Fruit fly (Drosophila melanogaster) whole organism, embryonic: ENCODE measurements around the gene CG10477.

Experiments used
- CG10321 ChIP-seq: fragments of 200-800 bp; sonication (Bioruptor generic); IDR thresholded peaks from 2 replicates; pipeline ENCODE4 v1.3.6; 2022; ENCODE audit warnings: missing biosample characterization, missing genetic modification characterization
- CG10366 ChIP-seq: fragments of 200-800 bp; sonication (Bioruptor generic); IDR thresholded peaks from 2 replicates; pipeline ENCODE4 v1.3.6; 2022; ENCODE audit warnings: missing biosample characterization, missing genetic modification characterization
- CG10431 ChIP-seq: fragments of 200-800 bp; sonication (Bioruptor generic); optimal IDR thresholded peaks from 3 replicates; lab custom pipeline; 2018; ENCODE audit warnings: missing biosample characterization, mild to moderate bottlenecking, missing genetic modification characterization
- CG10979 ChIP-seq: fragments of 200-800 bp; sonication (Bioruptor generic); optimal IDR thresholded peaks from 2 replicates; lab custom pipeline; 2018; ENCODE audit warnings: missing biosample characterization, mild to moderate bottlenecking, missing genetic modification characterization, moderate library complexity
- CG11247 ChIP-seq: fragments of 200-800 bp; sonication (Bioruptor generic); IDR thresholded peaks from 2 replicates; pipeline ENCODE4 v1.3.6; 2022; ENCODE audit warnings: missing biosample characterization, missing genetic modification characterization
- CG1233 ChIP-seq: fragments of 200-800 bp; sonication (Bioruptor generic); optimal IDR thresholded peaks from 4 replicates; lab custom pipeline; 2018; ENCODE audit warnings: missing biosample characterization, mild to moderate bottlenecking, missing genetic modification characterization
- CG13296 ChIP-seq: fragments of 200-800 bp; sonication (Bioruptor generic); optimal IDR thresholded peaks from 3 replicates; lab custom pipeline; 2018; ENCODE audit warnings: missing biosample characterization, mild to moderate bottlenecking, missing genetic modification characterization
- CG15479 ChIP-seq: fragments of 200-800 bp; sonication (Bioruptor generic); optimal IDR thresholded peaks from 3 replicates; lab custom pipeline; 2019; ENCODE audit warnings: missing biosample characterization, mild to moderate bottlenecking, missing genetic modification characterization, moderate library complexity
- CG1602 ChIP-seq: fragments of 200-800 bp; sonication (Bioruptor generic); optimal IDR thresholded peaks from 3 replicates; lab custom pipeline; 2016; ENCODE audit warnings: missing biosample characterization, missing genetic modification characterization
- CG16813 ChIP-seq: fragments of 200-800 bp; sonication (Bioruptor generic); IDR thresholded peaks from 3 replicates; pipeline ENCODE4 v1.3.6; 2022; ENCODE audit warnings: missing biosample characterization, missing genetic modification characterization; ENCODE audit not compliant: partially characterized antibody
- CG17385 ChIP-seq: fragments of 200-800 bp; sonication (Bioruptor generic); optimal IDR thresholded peaks from 3 replicates; lab custom pipeline; 2018; ENCODE audit warnings: missing biosample characterization, mild to moderate bottlenecking, missing genetic modification characterization
- CG18262 ChIP-seq: fragments of 200-800 bp; optimal IDR thresholded peaks from 3 replicates; lab custom pipeline; 2019; ENCODE audit warnings: missing biosample characterization, mild to moderate bottlenecking, missing genetic modification characterization, moderate library complexity
- CG30020 ChIP-seq: fragments of 200-800 bp; optimal IDR thresholded peaks from 2 replicates; lab custom pipeline; 2019; ENCODE audit warnings: missing biosample characterization, mild to moderate bottlenecking, missing genetic modification characterization, moderate library complexity
- CG4730 ChIP-seq: fragments of 200-800 bp; sonication (Bioruptor generic); IDR thresholded peaks from 2 replicates; pipeline ENCODE4 v1.3.6; 2022; ENCODE audit warnings: missing biosample characterization, missing genetic modification characterization
- CG4820 ChIP-seq: fragments of 200-800 bp; sonication (Bioruptor generic); optimal IDR thresholded peaks from 3 replicates; lab custom pipeline; 2016; ENCODE audit warnings: missing biosample characterization, missing genetic modification characterization
- CG7271 ChIP-seq: fragments of 200-800 bp; sonication (Bioruptor generic); optimal IDR thresholded peaks from 2 replicates; lab custom pipeline; 2018; ENCODE audit warnings: missing biosample characterization, mild to moderate bottlenecking, missing genetic modification characterization, moderate library complexity
- CG7556 ChIP-seq: fragments of 200-800 bp; sonication (Bioruptor generic); optimal IDR thresholded peaks from 2 replicates; lab custom pipeline; 2017; ENCODE audit warnings: missing biosample characterization, mild to moderate bottlenecking, missing genetic modification characterization
- CG8765 ChIP-seq: fragments of 200-800 bp; sonication (Bioruptor generic); IDR thresholded peaks from 2 replicates; pipeline ENCODE4 v1.3.6; 2022; ENCODE audit warnings: missing biosample characterization, missing genetic modification characterization
- CG9727 ChIP-seq: fragments of 200-800 bp; sonication (Bioruptor generic); optimal IDR thresholded peaks from 3 replicates; lab custom pipeline; 2017; ENCODE audit warnings: missing biosample characterization, mild to moderate bottlenecking, missing genetic modification characterization
- CrebB ChIP-seq: fragments of 200-800 bp; sonication (Bioruptor generic); optimal IDR thresholded peaks from 3 replicates; lab custom pipeline; 2018; ENCODE audit warnings: missing biosample characterization, mild to moderate bottlenecking, missing genetic modification characterization
- Dfd ChIP-seq, 2 experiments: fragments of >200 bp; optimal IDR thresholded peaks; 2 replicates each; lab custom pipeline; 2017; ENCODE audit warnings: missing biosample characterization in 2 of 2, missing genetic modification characterization in 2 of 2
- Eip74EF ChIP-seq, 2 experiments: fragments of 200-800 bp in 1 of 2; fragments of >200 bp in 1 of 2; sonication (Bioruptor generic) in 1 of 2; optimal IDR thresholded peaks; 2 replicates each; lab custom pipeline; 2017 to 2019; ENCODE audit warnings: missing biosample characterization in 2 of 2, missing genetic modification characterization in 2 of 2, mild to moderate bottlenecking in 1 of 2, moderate library complexity in 1 of 2
- H15 ChIP-seq: fragments of 200-800 bp; sonication (Bioruptor generic); IDR thresholded peaks from 3 replicates; pipeline ENCODE4 v1.3.6; 2022; ENCODE audit warnings: missing biosample characterization, missing genetic modification characterization
- HLH54F ChIP-seq: fragments of 200-800 bp; sonication (Bioruptor generic); optimal IDR thresholded peaks from 3 replicates; lab custom pipeline; 2016; ENCODE audit warnings: missing biosample characterization, missing genetic modification characterization
- Hsf ChIP-seq: fragments of 200-800 bp; sonication (Bioruptor generic); optimal IDR thresholded peaks from 3 replicates; lab custom pipeline; 2016; ENCODE audit warnings: missing biosample characterization, missing genetic modification characterization
- Lhr ChIP-seq: fragments of 200-800 bp; sonication (Bioruptor generic); optimal IDR thresholded peaks from 3 replicates; lab custom pipeline; 2017; ENCODE audit warnings: mild to moderate bottlenecking, missing biosample characterization, missing genetic modification reagents, missing genetic modification characterization
- Ravus ChIP-seq: fragments of 200-800 bp; sonication (Bioruptor generic); IDR thresholded peaks from 2 replicates; pipeline ENCODE4 v1.3.6; 2022; ENCODE audit warnings: missing biosample characterization, missing genetic modification characterization
- ap ChIP-seq: fragments of 200-800 bp; sonication (Bioruptor generic); IDR thresholded peaks from 2 replicates; pipeline ENCODE4 v1.3.6; 2022; ENCODE audit warnings: missing biosample characterization, missing genetic modification characterization
- cad ChIP-seq: fragments of >200 bp; optimal IDR thresholded peaks from 2 replicates; lab custom pipeline; 2017; ENCODE audit warnings: missing biosample characterization, missing genetic modification characterization
- caup ChIP-seq: fragments of 200-800 bp; sonication (Bioruptor generic); optimal IDR thresholded peaks from 3 replicates; lab custom pipeline; 2017; ENCODE audit warnings: missing biosample characterization, mild to moderate bottlenecking, missing genetic modification characterization, moderate library complexity; ENCODE audit not compliant: severe bottlenecking
- ci ChIP-seq: fragments of 200-800 bp; sonication (Bioruptor generic); IDR thresholded peaks from 3 replicates; pipeline ENCODE4 v1.3.6; 2022; ENCODE audit warnings: missing biosample characterization, missing genetic modification characterization
- da ChIP-seq: fragments of 200-800 bp; sonication (Bioruptor generic); optimal IDR thresholded peaks from 2 replicates; lab custom pipeline; 2016; ENCODE audit warnings: missing biosample characterization, missing genetic modification characterization
- danr ChIP-seq: fragments of 200-800 bp; sonication (Bioruptor generic); IDR thresholded peaks from 2 replicates; pipeline ENCODE4 v1.3.6; 2022; ENCODE audit warnings: missing biosample characterization, missing genetic modification characterization
- dysf ChIP-seq: fragments of 200-800 bp; sonication (Bioruptor generic); IDR thresholded peaks from 3 replicates; pipeline ENCODE4 v1.3.6; 2022; ENCODE audit warnings: missing biosample characterization, missing genetic modification characterization
- esg ChIP-seq: fragments of 200-800 bp; sonication (Bioruptor generic); conservative IDR thresholded peaks from 2 replicates; pipeline ENCODE4 v1.3.6; 2022; ENCODE audit warnings: missing biosample characterization, missing genetic modification characterization
- fd3F ChIP-seq: fragments of 200-800 bp; sonication (Bioruptor generic); optimal IDR thresholded peaks from 2 replicates; lab custom pipeline; 2018; ENCODE audit warnings: missing biosample characterization, mild to moderate bottlenecking, missing genetic modification characterization, moderate library complexity
- ftz-f1 ChIP-seq: fragments of 200-800 bp; sonication (Bioruptor generic); optimal IDR thresholded peaks from 2 replicates; lab custom pipeline; 2016; ENCODE audit warnings: missing biosample characterization, missing genetic modification characterization
- gcm ChIP-seq: fragments of 200-800 bp; sonication (Bioruptor generic); optimal IDR thresholded peaks from 2 replicates; lab custom pipeline; 2019; ENCODE audit warnings: missing biosample characterization, mild to moderate bottlenecking, missing genetic modification characterization, moderate library complexity
- hkb ChIP-seq, 2 experiments: fragments of 200-800 bp in 1 of 2; fragments of >200 bp in 1 of 2; sonication (Bioruptor generic) in 1 of 2; IDR thresholded peaks in 1 of 2; optimal IDR thresholded peaks in 1 of 2; 2 replicates each; pipeline versions ENCODE4 v1.3.6 to Lab custom; 2017 to 2022; ENCODE audit warnings: missing biosample characterization in 1 of 2, missing genetic modification characterization in 1 of 2
- lov ChIP-seq, 2 experiments: fragments of 200-800 bp in 1 of 2; fragments of >200 bp in 1 of 2; sonication (Bioruptor generic) in 1 of 2; IDR thresholded peaks in 1 of 2; optimal IDR thresholded peaks in 1 of 2; 2 replicates in 1 of 2; 3 replicates in 1 of 2; pipeline versions ENCODE4 v1.3.6 to Lab custom; 2017 to 2022; ENCODE audit warnings: missing biosample characterization in 1 of 2, missing genetic modification characterization in 1 of 2
- nau ChIP-seq: fragments of 200-800 bp; sonication (Bioruptor generic); optimal IDR thresholded peaks from 3 replicates; lab custom pipeline; 2017; ENCODE audit warnings: missing biosample characterization, mild to moderate bottlenecking, missing genetic modification characterization, missing genetic modification reagents
- nom ChIP-seq: fragments of 200-800 bp; sonication (Bioruptor generic); optimal IDR thresholded peaks from 2 replicates; lab custom pipeline; 2017; ENCODE audit warnings: missing biosample characterization, missing genetic modification characterization, mild to moderate bottlenecking, moderate library complexity, missing genetic modification reagents
- pnt ChIP-seq: fragments of 200-800 bp; sonication (Bioruptor generic); optimal IDR thresholded peaks from 3 replicates; lab custom pipeline; 2016; ENCODE audit warnings: missing biosample characterization, missing genetic modification characterization
- psq ChIP-seq: fragments of 200-800 bp; sonication (Bioruptor generic); optimal IDR thresholded peaks from 2 replicates; lab custom pipeline; 2017; ENCODE audit warnings: missing biosample characterization, missing genetic modification characterization
- pzg ChIP-seq: fragments of 200-800 bp; sonication (Bioruptor generic); optimal IDR thresholded peaks from 3 replicates; lab custom pipeline; 2018; ENCODE audit warnings: missing biosample characterization, mild to moderate bottlenecking, missing genetic modification characterization, moderate library complexity
- sd ChIP-seq: fragments of 200-800 bp; sonication (Bioruptor generic); optimal IDR thresholded peaks from 3 replicates; lab custom pipeline; 2018; ENCODE audit warnings: missing biosample characterization, mild to moderate bottlenecking, missing genetic modification characterization, moderate library complexity
- twi ChIP-seq: fragments of 200-800 bp; optimal IDR thresholded peaks from 2 replicates; lab custom pipeline; 2019; ENCODE audit warnings: missing biosample characterization, mild to moderate bottlenecking, missing genetic modification characterization, moderate library complexity

The CG10477 gene

DNA sequence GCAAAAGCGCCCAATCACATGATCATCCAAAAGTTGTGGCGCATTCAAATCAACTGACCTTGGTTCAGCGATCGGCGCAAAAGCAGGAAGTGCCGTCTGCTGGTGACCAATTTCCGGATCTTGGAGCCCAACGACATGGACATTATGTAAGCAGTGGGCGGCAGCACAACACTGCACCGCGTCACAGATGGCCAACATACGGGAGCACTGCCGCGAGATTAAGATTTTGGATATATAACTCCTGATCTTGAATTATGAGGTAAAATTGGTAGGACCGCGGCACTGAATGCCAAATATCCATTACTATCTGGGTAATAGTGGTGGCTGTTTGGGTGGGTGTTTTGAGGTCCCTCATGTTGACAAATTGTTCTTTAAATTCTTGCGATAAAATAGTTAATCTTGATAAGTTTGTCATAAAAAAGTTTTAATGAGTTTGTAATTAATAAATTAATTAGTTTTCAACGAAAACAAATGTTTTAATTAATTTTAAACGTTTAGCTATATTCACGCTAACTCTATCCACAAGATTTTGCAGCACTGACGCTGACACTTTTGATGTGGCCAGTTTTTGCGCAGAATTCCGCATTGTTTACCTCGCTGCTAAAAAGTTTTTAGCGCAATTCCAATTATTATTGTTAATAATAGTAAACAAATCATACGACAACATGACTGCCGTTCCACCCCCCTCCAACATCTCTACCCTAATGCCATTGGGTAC lies 40.7 kb upstream of the CG10477 start, which contains the start of the genes CG13295 and CG6610 (continued):
- no peak for TF ChIP-seq Dfd (GFP tag; optimal IDR thresholded peaks at IDR 0.05; lab: Kevin White, UChicago)
- peak; percentile 23 for TF ChIP-seq CrebB (tag; lab: Kevin White, UChicago)
- TF ChIP-seq lov (optimal IDR thresholded peaks at IDR 0.05; lab: Kevin White, UChicago) = no peak
- TF ChIP-seq lov (GFP tag; IDR thresholded peaks at IDR 0.05; lab: Robert Waterston, UW) = no peak
- peak; percentile 11 for TF ChIP-seq gcm
- peak; percentile 92 for TF ChIP-seq sd (tag; lab: Kevin White, UChicago)
- TF ChIP-seq CG10979 = peak; percentile 55
- TF ChIP-seq esg (GFP tag; lab: Robert Waterston, UW) = peak; percentile 28; the same call in 1 of the 2 replicates
- TF ChIP-seq ci (GFP tag; lab: Robert Waterston, UW) = no peak
- TF ChIP-seq nau (GFP tag; lab: Kevin White, UChicago) = no peak
- no peak for TF ChIP-seq ap (GFP tag; lab: Robert Waterston, UW)
- TF ChIP-seq CG7556 (GFP tag; lab: Kevin White, UChicago) = peak; percentile 28
- peak; percentile 64 for TF ChIP-seq twi (tag; lab: Kevin White, UChicago)
- TF ChIP-seq danr (GFP tag; lab: Robert Waterston, UW) = no peak
- TF ChIP-seq fd3F (GFP tag; lab: Kevin White, UChicago) = peak; percentile 60
- peak; percentile 31 for TF ChIP-seq HLH54F
- TF ChIP-seq CG10321 (GFP tag; lab: Robert Waterston, UW) = no peak
- peak; percentile 62 for TF ChIP-seq Hsf (GFP tag; lab: Kevin White, UChicago)
- TF ChIP-seq CG16813 = no peak
- peak; percentile 55 for TF ChIP-seq CG17385 (GFP tag; lab: Kevin White, UChicago)
- peak in 1 of 2 experiments; percentile 84 for TF ChIP-seq Eip74EF (GFP tag; optimal IDR thresholded peaks at IDR 0.05; lab: Kevin White, UChicago)
- no peak for TF ChIP-seq cad (GFP tag; lab: Kevin White, UChicago)
- peak; percentile 13 for TF ChIP-seq Lhr (GFP tag; lab: Kevin White, UChicago)
- TF ChIP-seq CG10431 (GFP tag; lab: Kevin White, UChicago) = peak; percentile 97
- peak; percentile 56 for TF ChIP-seq CG13296 (GFP tag; lab: Kevin White, UChicago)
- no peak for TF ChIP-seq da (GFP tag; lab: Kevin White, UChicago)
- peak; percentile 2 for TF ChIP-seq nom (GFP tag; lab: Kevin White, UChicago)
- TF ChIP-seq pzg (GFP tag; lab: Kevin White, UChicago) = peak; percentile 39
- TF ChIP-seq Ravus (GFP tag; lab: Robert Waterston, UW) = no peak
- TF ChIP-seq CG4730 (GFP tag; lab: Robert Waterston, UW) = 0 out of 2 replicates have a peak, but pooled peaks have one; percentile 28
- TF ChIP-seq CG10366 (GFP tag; lab: Robert Waterston, UW) = peak; percentile 11; the same call in 1 of the 2 replicates
- peak; percentile 61 for TF ChIP-seq ftz-f1 (GFP tag; lab: Kevin White, UChicago)
- TF ChIP-seq H15 (GFP tag; lab: Robert Waterston, UW) = peak; percentile 20; the same call in 1 of the 3 replicates
- TF ChIP-seq CG8765 = no peak
- peak; percentile 51 for TF ChIP-seq CG1233 (GFP tag; lab: Kevin White, UChicago)
- peak; percentile 40 for TF ChIP-seq CG1602 (GFP tag; lab: Kevin White, UChicago)
- no peak for TF ChIP-seq CG15479
- TF ChIP-seq CG11247 (GFP tag; lab: Robert Waterston, UW) = 0 out of 2 replicates have a peak, but pooled peaks have one; percentile 5
- peak; percentile 12 for TF ChIP-seq caup (GFP tag; lab: Kevin White, UChicago)
- TF ChIP-seq CG18262 (tag; lab: Kevin White, UChicago) = peak; percentile 51
- peak; percentile 44 for TF ChIP-seq hkb (optimal IDR thresholded peaks at IDR 0.05; lab: Kevin White, UChicago)
- TF ChIP-seq hkb (GFP tag; IDR thresholded peaks at IDR 0.05; lab: Robert Waterston, UW) = peak; percentile 23; the same call in 1 of the 2 replicates
- peak; percentile 7 for TF ChIP-seq pnt (GFP tag; lab: Kevin White, UChicago)
- no peak for TF ChIP-seq CG7271 (tag; lab: Kevin White, UChicago)
- TF ChIP-seq CG30020 (tag; lab: Kevin White, UChicago) = peak; percentile 54
- peak; percentile 67 for TF ChIP-seq CG9727 (GFP tag; lab: Kevin White, UChicago)
- peak; percentile 69; the same call in 2 of the 3 replicates for TF ChIP-seq dysf (GFP tag; lab: Robert Waterston, UW)
- TF ChIP-seq psq (GFP tag; lab: Kevin White, UChicago) = no peak
- TF ChIP-seq CG4820 (GFP tag; lab: Kevin White, UChicago) = no peak
